Worm (Caenorhabditis elegans): Measurements from ENCODE around the gene Y50E8A.5.

ce11 chrV:14748608-14749137 lies 11.9 kb upstream of the Y50E8A.5 start, which contains the start of the genes lipl-8 and Y50E8A.22:
- TF ChIP-seq elt-3 (tag; optimal IDR thresholded peaks at IDR 0.05) = no peak
- no peak for TF ChIP-seq lin-32 (GFP tag; optimal IDR thresholded peaks at IDR 0.05)
- no peak for TF ChIP-seq mep-1 (tag; optimal IDR thresholded peaks at IDR 0.05)
- no peak for TF ChIP-seq unc-62 (GFP tag; optimal IDR thresholded peaks at IDR 0.05)
- no peak for TF ChIP-seq pha-4 (tag; optimal IDR thresholded peaks at IDR 0.05)
- no peak for TF ChIP-seq ztf-11 (tag; optimal IDR thresholded peaks at IDR 0.05)
- no peak for TF ChIP-seq lsy-2 (tag; optimal IDR thresholded peaks at IDR 0.05)
- TF ChIP-seq ham-2 (GFP tag; optimal IDR thresholded peaks at IDR 0.05) = no peak
- TF ChIP-seq sptf-1 (tag; optimal IDR thresholded peaks at IDR 0.05) = no peak
- TF ChIP-seq lin-13 (tag; optimal IDR thresholded peaks at IDR 0.05) = no peak
- no peak for TF ChIP-seq M03D4.4 (tag; optimal IDR thresholded peaks at IDR 0.05)
- TF ChIP-seq elt-1 (tag; optimal IDR thresholded peaks at IDR 0.05; ENCODE audit: borderline replicate concordance, insufficient read depth) = no peak
